Worm (Caenorhabditis elegans): ENCODE measurements around the gene nlp-11.

Gene nlp-11

DNA sequence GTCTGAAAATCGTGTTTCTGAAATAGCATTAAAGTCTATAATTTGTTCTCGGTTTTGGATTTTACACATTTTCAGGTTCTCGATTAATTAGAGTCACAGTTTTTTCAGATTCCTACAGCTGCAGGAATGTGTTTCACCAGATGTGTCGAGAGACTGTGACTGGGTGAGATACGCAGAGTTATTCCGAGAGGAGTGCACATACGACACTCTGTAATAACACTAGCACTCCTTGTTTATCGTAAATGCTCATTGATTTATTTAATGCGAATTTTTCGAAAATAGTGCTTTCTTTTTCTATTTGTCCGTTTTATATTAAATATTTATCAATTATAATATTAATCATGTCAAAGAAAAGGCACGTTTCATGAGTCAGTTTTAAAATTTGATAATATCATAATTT, 24.4 kb downstream of the nlp-11 start, which contains the start of gene ZK1320.11:
TSS of gene ZK1320.11 (plus strand) at position 243 of the 400 bp plus-strand sequence.
- no peak for TF ChIP-seq ztf-16 (tag; optimal IDR thresholded peaks at IDR 0.05)
- no peak for TF ChIP-seq unc-42 (tag; optimal IDR thresholded peaks at IDR 0.05)
- peak; percentile 43 for TF ChIP-seq hlh-8 (tag; optimal IDR thresholded peaks at IDR 0.05)
- TF ChIP-seq ceh-48 (tag; optimal IDR thresholded peaks at IDR 0.05): no peak

DNA sequence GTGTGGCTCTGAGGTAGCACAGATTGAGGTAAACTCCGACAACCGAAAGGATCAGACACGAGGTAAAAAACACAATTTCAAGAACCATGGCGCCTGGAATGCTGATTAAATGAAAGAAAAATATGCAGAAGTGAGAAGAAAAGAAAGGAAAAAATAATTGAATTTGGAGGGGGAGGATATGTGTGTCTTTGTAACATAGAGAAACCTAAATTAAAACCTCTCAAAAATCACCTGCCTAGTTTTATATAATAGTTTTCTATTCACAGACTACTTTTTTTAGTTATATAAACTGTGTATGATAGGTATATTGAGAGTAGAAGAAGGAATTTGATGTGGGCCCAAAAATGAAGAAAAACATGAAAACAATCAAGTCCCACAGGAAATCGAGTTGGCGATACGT, 26.2 kb downstream of the nlp-11 start, which contains the start of gene ZK1320.5:
TSS of gene ZK1320.5 (minus strand) at position 101 of the 400 bp plus-strand sequence.
- TF ChIP-seq pat-9 (tag; optimal IDR thresholded peaks at IDR 0.05): no peak
- no peak for TF ChIP-seq ceh-22 (tag; optimal IDR thresholded peaks at IDR 0.05)
- no peak for TF ChIP-seq rnt-1 (tag; optimal IDR thresholded peaks at IDR 0.05)
- no peak for TF ChIP-seq odd-2 (tag; optimal IDR thresholded peaks at IDR 0.05)
- no peak for TF ChIP-seq pqm-1 (tag; optimal IDR thresholded peaks at IDR 0.05)
- TF ChIP-seq elt-4 (tag; optimal IDR thresholded peaks at IDR 0.05): no peak

DNA sequence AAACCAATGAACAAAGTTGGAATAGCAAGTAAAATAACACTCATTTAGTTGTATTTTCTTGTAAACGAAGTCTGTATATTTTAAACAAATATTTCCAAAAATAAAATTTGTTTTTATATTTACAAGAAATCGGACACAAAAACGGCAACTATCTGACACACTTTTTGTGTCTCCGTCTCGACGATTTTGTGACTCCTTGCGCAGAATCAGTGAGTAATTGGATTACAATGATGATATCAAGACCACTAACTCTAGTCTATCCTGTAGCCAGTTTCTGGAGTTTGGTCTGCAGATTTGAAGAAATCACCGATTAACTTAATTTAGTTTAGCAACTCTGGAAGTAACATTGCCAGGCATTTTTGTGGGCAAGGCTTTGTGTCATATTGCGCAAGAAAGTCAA, 28.9 kb downstream of the nlp-11 start, which contains the start of gene cyp-13A10:
TSS of gene cyp-13A10 (minus strand) at position 88 of the 400 bp plus-strand sequence.
- TF ChIP-seq ets-4 (tag; optimal IDR thresholded peaks at IDR 0.05) (no peak), rnt-1 (tag; optimal IDR thresholded peaks at IDR 0.05) (no peak), ceh-48 (tag; optimal IDR thresholded peaks at IDR 0.05) (no peak), tbx-2 (tag; optimal IDR thresholded peaks at IDR 0.05) (no peak), unc-42 (tag; optimal IDR thresholded peaks at IDR 0.05) (no peak), mec-3 (tag; optimal IDR thresholded peaks at IDR 0.05; ENCODE audit: borderline replicate concordance) (no peak), pqm-1 (tag; optimal IDR thresholded peaks at IDR 0.05) (no peak), nhr-232 (tag; optimal IDR thresholded peaks at IDR 0.05) (no peak), ceh-9 (tag; optimal IDR thresholded peaks at IDR 0.05) (no peak)

DNA sequence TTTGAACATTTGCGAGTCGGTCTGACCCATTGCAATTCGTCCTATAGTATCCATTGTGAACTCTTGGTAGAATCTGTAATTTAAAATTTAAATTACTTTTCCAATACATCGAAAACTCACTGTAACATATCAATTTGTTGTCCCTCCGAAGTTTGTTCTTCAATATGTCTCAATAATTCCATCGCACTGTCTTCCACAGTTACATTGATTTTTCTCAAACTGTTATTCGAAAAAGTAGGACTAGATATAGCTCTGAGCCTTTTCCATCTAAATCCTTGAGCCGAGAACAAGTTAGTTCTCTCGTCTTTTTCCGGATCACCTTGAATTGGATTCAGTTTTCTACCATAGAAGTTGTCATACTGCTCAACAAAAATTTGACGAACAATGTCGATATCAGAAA, 29.6 kb downstream of the nlp-11 start:
- TF ChIP-seq fkh-10 (GFP tag; optimal IDR thresholded peaks at IDR 0.05) (no peak), ceh-6 (GFP tag; optimal IDR thresholded peaks at IDR 0.05) (no peak), fax-1 (tag; optimal IDR thresholded peaks at IDR 0.05) (no peak)

DNA sequence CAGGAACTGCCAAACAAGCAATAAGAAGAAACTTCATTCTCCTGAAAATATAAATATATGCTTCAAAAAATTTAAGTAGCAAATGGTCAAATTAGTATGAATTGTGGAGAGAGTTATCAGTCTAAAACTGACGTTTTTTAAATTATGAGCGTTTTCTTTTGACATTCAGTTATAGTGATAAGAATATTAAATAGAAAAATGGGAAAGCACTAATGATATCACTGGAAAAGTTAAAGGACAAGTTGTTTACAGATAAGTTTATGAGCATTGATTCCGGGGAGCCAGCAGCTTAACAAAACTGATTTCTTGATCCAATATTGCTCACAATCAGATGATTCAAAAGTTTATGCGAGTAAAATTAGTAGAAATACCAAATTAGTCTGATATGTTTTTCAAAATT, 31.4 kb downstream of the nlp-11 start, which contains the start of gene ZK1320.3:
TSS of gene ZK1320.3 (minus strand) at position 41 of the 400 bp plus-strand sequence.
- TF ChIP-seq unc-42 (tag; optimal IDR thresholded peaks at IDR 0.05) (no peak), madf-2 (tag; optimal IDR thresholded peaks at IDR 0.05) (no peak), che-1 (tag; optimal IDR thresholded peaks at IDR 0.05) (no peak), fkh-10 (GFP tag; optimal IDR thresholded peaks at IDR 0.05) (no peak), hlh-15 (tag; optimal IDR thresholded peaks at IDR 0.05) (no peak), ref-2 (tag; optimal IDR thresholded peaks at IDR 0.05) (no peak), zip-5 (tag; optimal IDR thresholded peaks at IDR 0.05) (no peak)

DNA sequence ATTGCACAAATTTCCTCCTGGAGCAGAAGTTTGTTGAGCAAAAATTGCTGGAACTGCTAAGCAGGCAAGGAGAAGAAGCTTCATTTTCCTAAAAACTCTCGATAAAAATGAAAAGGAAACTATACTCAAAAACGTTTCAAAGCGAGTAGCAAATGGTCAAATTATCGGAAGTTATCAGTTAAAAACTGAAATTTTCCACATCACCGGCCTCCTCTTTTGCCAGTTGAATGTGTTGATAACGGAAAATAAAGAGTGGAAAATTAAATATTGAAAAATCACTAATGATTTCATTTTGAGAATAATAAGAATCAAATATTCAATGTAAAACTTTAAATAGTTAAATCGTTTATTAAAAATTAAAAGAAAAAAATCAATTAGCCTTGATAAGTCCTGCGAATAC, 32.8 kb downstream of the nlp-11 start, which contains the start of gene ZK1320.2:
TSS of gene ZK1320.2 (minus strand) at position 88 of the 400 bp plus-strand sequence.
- TF ChIP-seq odd-2 (tag; optimal IDR thresholded peaks at IDR 0.05) (no peak), pat-9 (tag; optimal IDR thresholded peaks at IDR 0.05) (no peak), ceh-34 (tag; optimal IDR thresholded peaks at IDR 0.05) (no peak), eyg-1 (tag; optimal IDR thresholded peaks at IDR 0.05) (no peak), pha-2 (tag; optimal IDR thresholded peaks at IDR 0.05) (no peak), nhr-232 (tag; optimal IDR thresholded peaks at IDR 0.05) (no peak), hlh-8 (tag; optimal IDR thresholded peaks at IDR 0.05) (no peak), unc-55 (GFP tag; optimal IDR thresholded peaks at IDR 0.05) (no peak), ets-4 (tag; optimal IDR thresholded peaks at IDR 0.05) (no peak), ceh-2 (tag; optimal IDR thresholded peaks at IDR 0.05) (no peak), dve-1 (tag; optimal IDR thresholded peaks at IDR 0.05) (no peak), Y22D7AL.16 (tag; optimal IDR thresholded peaks at IDR 0.05) (no peak), dmd-4 (tag; optimal IDR thresholded peaks at IDR 0.05; ENCODE audit: borderline replicate concordance) (no peak), elt-4 (tag; optimal IDR thresholded peaks at IDR 0.05) (no peak), unc-3 (GFP tag; conservative IDR thresholded peaks at IDR 0.05) (no peak), unc-3 (tag; optimal IDR thresholded peaks at IDR 0.05) (no peak), che-1 (tag; optimal IDR thresholded peaks at IDR 0.05) (no peak), fax-1 (tag; optimal IDR thresholded peaks at IDR 0.05) (no peak), fkh-6 (tag; optimal IDR thresholded peaks at IDR 0.05) (no peak)
